Worm (Caenorhabditis elegans) whole organism, early embryonic: ENCODE measurements around the gene col-113.

Experiments used
- B0310.2 ChIP-seq: sonication (generic microtip); optimal IDR thresholded peaks from 2 replicates; lab custom pipeline; 2016; ENCODE audit warnings: mild to moderate bottlenecking, missing genetic modification characterization, missing compliant biosample characterization
- F13C5.2 ChIP-seq: sonication (generic microtip); optimal IDR thresholded peaks from 2 replicates; lab custom pipeline; 2017; ENCODE audit warnings: mild to moderate bottlenecking, missing genetic modification characterization, inconsistent platforms, missing compliant biosample characterization
- ama-1 ChIP-seq: fragments of 150-350 bp; optimal IDR thresholded peaks from 2 replicates; lab custom pipeline; 2014
- ceh-13 ChIP-seq: fragments of 200-800 bp; sonication (Bioruptor generic); optimal IDR thresholded peaks from 2 replicates; lab custom pipeline; 2018; ENCODE audit warnings: mild to moderate bottlenecking, missing genetic modification characterization, missing compliant biosample characterization
- ets-7 ChIP-seq: sonication (generic microtip); optimal IDR thresholded peaks from 2 replicates; lab custom pipeline; 2016; ENCODE audit warnings: missing genotype, missing genetic modification characterization, missing compliant biosample characterization
- flt-1 ChIP-seq: fragments of 200-800 bp; sonication (Bioruptor generic); IDR thresholded peaks from 2 replicates; pipeline ENCODE4 v1.3.6; 2022; ENCODE audit warnings: missing genetic modification characterization, missing compliant biosample characterization
- hmbx-1 ChIP-seq: sonication (generic microtip); optimal IDR thresholded peaks from 2 replicates; lab custom pipeline; 2016; ENCODE audit warnings: mild to moderate bottlenecking, missing genetic modification characterization, missing compliant biosample characterization
- hmg-4 ChIP-seq: fragments of 200-800 bp; sonication (Bioruptor generic); optimal IDR thresholded peaks from 2 replicates; lab custom pipeline; 2018; ENCODE audit warnings: mild to moderate bottlenecking, missing genetic modification characterization, missing compliant biosample characterization
- hnd-1 ChIP-seq: sonication (generic microtip); optimal IDR thresholded peaks from 2 replicates; lab custom pipeline; 2016; ENCODE audit warnings: missing genetic modification characterization, missing compliant biosample characterization
- pes-1 ChIP-seq: fragments of 200-800 bp; sonication (Bioruptor generic); IDR thresholded peaks from 2 replicates; pipeline ENCODE4 v1.3.6; 2022; ENCODE audit warnings: missing genetic modification reagents, missing genetic modification characterization, missing compliant biosample characterization
- scrt-1 ChIP-seq: fragments of 200-800 bp; sonication (Bioruptor generic); IDR thresholded peaks from 2 replicates; pipeline ENCODE4 v1.3.6; 2022; ENCODE audit warnings: missing genetic modification characterization, missing compliant biosample characterization
- sea-1 ChIP-seq: fragments of 200-800 bp; sonication (Bioruptor generic); conservative IDR thresholded peaks from 2 replicates; pipeline ENCODE4 v1.3.6; 2022; ENCODE audit warnings: missing genetic modification characterization, missing compliant biosample characterization
- tbx-11 ChIP-seq: fragments of 200-800 bp; sonication (Bioruptor generic); IDR thresholded peaks from 2 replicates; pipeline ENCODE4 v1.3.6; 2022; ENCODE audit warnings: missing genetic modification characterization, missing compliant biosample characterization

- no peak for TF ChIP-seq hmg-4 (GFP tag; lab: Kevin White, UChicago)
- TF ChIP-seq F13C5.2: no peak
- no peak for TF ChIP-seq ama-1
- TF ChIP-seq pes-1 (GFP tag; lab: Robert Waterston, UW): no peak
- TF ChIP-seq flt-1 (GFP tag; lab: Robert Waterston, UW): no peak
- no peak for TF ChIP-seq ceh-13 (GFP tag; lab: Kevin White, UChicago)
- no peak for TF ChIP-seq sea-1
- no peak for TF ChIP-seq hnd-1 (tag; lab: Kevin White, UChicago)
- no peak for TF ChIP-seq hmbx-1 (tag; lab: Kevin White, UChicago)
- TF ChIP-seq tbx-11 (GFP tag; lab: Robert Waterston, UW): no peak
- no peak for TF ChIP-seq B0310.2 (tag; lab: Kevin White, UChicago)
- no peak for TF ChIP-seq scrt-1 (GFP tag; lab: Robert Waterston, UW)
- no peak for TF ChIP-seq ets-7 (tag; lab: Kevin White, UChicago)
Measured at ce11 chrIV:7184597-7184996, 32.3 kb upstream of the col-113 start, which contains the start of gene clec-179.
